Worm (Caenorhabditis elegans) whole organism, L3 larva: ENCODE measurements around the gene amt-1.

Experiments used
- ZK546.5 ChIP-seq: sonication (generic microtip); optimal IDR thresholded peaks from 2 replicates; lab custom pipeline; 2017; ENCODE audit warnings: missing biosample characterization, missing genetic modification characterization
- ama-1 ChIP-seq: fragments of 150-350 bp; optimal IDR thresholded peaks from 2 replicates; lab custom pipeline; 2018
- ceh-28 ChIP-seq: fragments of 150-350 bp; optimal IDR thresholded peaks from 2 replicates; lab custom pipeline; 2014; ENCODE audit warnings: missing biosample characterization, missing genetic modification reagents, missing genetic modification characterization
- ceh-9 ChIP-seq: sonication (generic microtip); optimal IDR thresholded peaks from 2 replicates; lab custom pipeline; 2018; ENCODE audit warnings: missing biosample characterization, missing genetic modification characterization
- egl-27 ChIP-seq: sonication (generic microtip); optimal IDR thresholded peaks from 4 replicates; lab custom pipeline; 2017; ENCODE audit warnings: missing biosample characterization, missing genetic modification reagents, missing genetic modification characterization
- egl-5 ChIP-seq: fragments of 150-350 bp; optimal IDR thresholded peaks from 2 replicates; lab custom pipeline; 2017; ENCODE audit warnings: missing biosample characterization, missing genetic modification reagents, missing genetic modification characterization, inconsistent platforms
- elt-1 ChIP-seq: fragments of 150-350 bp; optimal IDR thresholded peaks from 2 replicates; lab custom pipeline; 2014; ENCODE audit warnings: missing biosample characterization, missing genetic modification characterization
- elt-2 ChIP-seq: sonication (generic microtip); optimal IDR thresholded peaks from 2 replicates; lab custom pipeline; 2016; ENCODE audit warnings: missing genetic modification reagents, mild to moderate bottlenecking, missing genetic modification characterization, missing compliant biosample characterization
- elt-3 ChIP-seq, 3 experiments: fragments of 150-350 bp in 1 of 3; sonication (generic microtip) in 2 of 3; optimal IDR thresholded peaks; 2 replicates in 2 of 3; 4 replicates in 1 of 3; lab custom pipeline; 2014 to 2017; ENCODE audit warnings: missing biosample characterization in 3 of 3, missing genetic modification characterization in 3 of 3
- fkh-10 ChIP-seq: sonication (generic microtip); optimal IDR thresholded peaks from 2 replicates; lab custom pipeline; 2017; ENCODE audit warnings: missing biosample characterization, missing genetic modification reagents, missing genetic modification characterization
- fkh-2 ChIP-seq: fragments of 150-350 bp; optimal IDR thresholded peaks from 2 replicates; lab custom pipeline; 2014; ENCODE audit warnings: missing biosample characterization, missing genetic modification reagents, missing genetic modification characterization
- hmg-11 ChIP-seq: sonication (generic microtip); optimal IDR thresholded peaks from 2 replicates; lab custom pipeline; 2016; ENCODE audit warnings: missing genetic modification characterization, missing compliant biosample characterization
- jun-1 ChIP-seq: fragments of 150-350 bp; optimal IDR thresholded peaks from 2 replicates; lab custom pipeline; 2014; ENCODE audit warnings: missing biosample characterization, missing genetic modification reagents, missing genetic modification characterization
- lin-39 ChIP-seq: fragments of 150-350 bp; optimal IDR thresholded peaks from 2 replicates; lab custom pipeline; 2018; ENCODE audit warnings: missing biosample characterization, missing genetic modification reagents, missing genetic modification characterization
- lsy-12 ChIP-seq: sonication (generic microtip); optimal IDR thresholded peaks from 2 replicates; lab custom pipeline; 2016; ENCODE audit warnings: mild to moderate bottlenecking, missing genetic modification characterization, missing compliant biosample characterization
- mdl-1 ChIP-seq: fragments of 150-350 bp; optimal IDR thresholded peaks from 2 replicates; lab custom pipeline; 2014; ENCODE audit warnings: missing biosample characterization, missing genetic modification characterization
- mml-1 ChIP-seq: fragments of 150-350 bp; sonication (generic microtip); optimal IDR thresholded peaks from 3 replicates; lab custom pipeline; 2014; ENCODE audit warnings: missing biosample characterization, missing genetic modification characterization
- nfya-1 ChIP-seq: sonication (generic microtip); optimal IDR thresholded peaks from 2 replicates; lab custom pipeline; 2017; ENCODE audit warnings: missing genetic modification characterization, mild to moderate bottlenecking, missing compliant biosample characterization, antibody characterized with exemption, moderate library complexity; ENCODE audit not compliant: insufficient read depth
- nhr-11 ChIP-seq: fragments of 150-350 bp; optimal IDR thresholded peaks from 2 replicates; lab custom pipeline; 2014; ENCODE audit warnings: missing biosample characterization, missing genetic modification characterization
- nhr-12 ChIP-seq: fragments of 150-350 bp; optimal IDR thresholded peaks from 2 replicates; lab custom pipeline; 2014; ENCODE audit warnings: missing biosample characterization, missing genetic modification characterization
- nhr-23 ChIP-seq: fragments of 150-350 bp; optimal IDR thresholded peaks from 2 replicates; lab custom pipeline; 2014; ENCODE audit warnings: missing biosample characterization, missing genetic modification reagents, missing genetic modification characterization
- nhr-237 ChIP-seq: fragments of 150-350 bp; optimal IDR thresholded peaks from 2 replicates; lab custom pipeline; 2014; ENCODE audit warnings: missing biosample characterization, missing genetic modification characterization
- nhr-25 ChIP-seq: sonication (generic microtip); optimal IDR thresholded peaks from 2 replicates; lab custom pipeline; 2017; ENCODE audit warnings: missing biosample characterization, missing genetic modification characterization
- nhr-43 ChIP-seq: sonication (generic microtip); optimal IDR thresholded peaks from 2 replicates; lab custom pipeline; 2016; ENCODE audit warnings: mild to moderate bottlenecking, missing genetic modification characterization, missing compliant biosample characterization; ENCODE audit not compliant: poor library complexity, severe bottlenecking
- nhr-67 ChIP-seq: fragments of 150-350 bp; optimal IDR thresholded peaks from 2 replicates; lab custom pipeline; 2014; ENCODE audit warnings: missing biosample characterization, missing genetic modification characterization
- nhr-76 ChIP-seq: fragments of 150-350 bp; sonication (generic microtip); optimal IDR thresholded peaks from 5 replicates; lab custom pipeline; 2014; ENCODE audit warnings: missing biosample characterization, missing genetic modification characterization
- pha-4 ChIP-seq: fragments of 150-350 bp; optimal IDR thresholded peaks from 2 replicates; lab custom pipeline; 2014; ENCODE audit warnings: missing biosample characterization, missing genetic modification reagents, missing genetic modification characterization
- pqm-1 ChIP-seq: fragments of 150-350 bp; optimal IDR thresholded peaks from 2 replicates; lab custom pipeline; 2017; ENCODE audit warnings: missing biosample characterization, missing genetic modification characterization, inconsistent platforms
- skn-1 ChIP-seq: fragments of 150-350 bp; optimal IDR thresholded peaks from 2 replicates; lab custom pipeline; 2014; ENCODE audit warnings: missing biosample characterization, missing genetic modification characterization
- tbx-2 ChIP-seq: sonication (generic microtip); optimal IDR thresholded peaks from 2 replicates; lab custom pipeline; 2016; ENCODE audit warnings: mild to moderate bottlenecking, missing genetic modification characterization, missing compliant biosample characterization
- unc-62 ChIP-seq: fragments of 150-350 bp; sonication (generic microtip); optimal IDR thresholded peaks from 4 replicates; lab custom pipeline; 2014; ENCODE audit warnings: missing biosample characterization, missing genetic modification reagents, missing genetic modification characterization
- ztf-4 ChIP-seq: fragments of 150-350 bp; optimal IDR thresholded peaks from 2 replicates; lab custom pipeline; 2014; ENCODE audit warnings: missing biosample characterization, missing genetic modification characterization

The amt-1 gene

DNA sequence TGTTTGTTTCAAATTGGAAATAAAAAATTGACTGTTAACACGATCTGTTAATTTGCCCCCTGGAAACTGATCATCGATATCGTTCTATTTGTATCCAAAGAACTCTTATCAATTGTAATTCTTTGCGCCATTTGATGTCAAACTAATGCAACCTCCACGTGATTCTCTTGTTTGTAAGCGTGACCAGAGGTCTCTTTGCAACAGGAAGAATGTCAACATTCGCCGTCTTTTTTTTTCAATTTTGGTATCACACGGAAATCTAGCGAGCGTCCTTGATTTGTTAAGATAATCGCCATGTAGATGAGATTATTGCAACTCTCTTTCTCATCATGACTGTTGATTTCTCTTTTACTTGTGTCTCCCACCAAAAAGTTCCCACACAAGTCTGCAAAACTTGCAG lies 42.3 kb upstream of the amt-1 start:
- TF ChIP-seq elt-3 (tag; optimal IDR thresholded peaks at IDR 0.05; lab: Kevin White, UChicago) (peak in 1 of 3 experiments; percentile 39), nfya-1 (tag; lab: Kevin White, UChicago) (peak; percentile 34), nhr-43 (tag; lab: Kevin White, UChicago) (peak; percentile 90), nhr-25 (tag; lab: Kevin White, UChicago) (peak; percentile 61), nhr-12 (tag; lab: Kevin White, UChicago) (no peak), jun-1 (tag; lab: Kevin White, UChicago) (peak; percentile 28), egl-27 (tag; lab: Kevin White, UChicago) (no peak), unc-62 (GFP tag; lab: Kevin White, UChicago) (no peak), pqm-1 (tag; lab: Kevin White, UChicago) (peak; percentile 74), ceh-28 (tag; lab: Kevin White, UChicago) (no peak), elt-1 (tag; lab: Kevin White, UChicago) (peak; percentile 97), pha-4 (peak; percentile 76), elt-2 (tag; lab: Kevin White, UChicago) (peak; percentile 77), mdl-1 (tag; lab: Kevin White, UChicago) (peak; percentile 32), nhr-23 (tag; lab: Kevin White, UChicago) (peak; percentile 81)
- TF ChIP-seq, all 47 proteins: peak for 11

DNA sequence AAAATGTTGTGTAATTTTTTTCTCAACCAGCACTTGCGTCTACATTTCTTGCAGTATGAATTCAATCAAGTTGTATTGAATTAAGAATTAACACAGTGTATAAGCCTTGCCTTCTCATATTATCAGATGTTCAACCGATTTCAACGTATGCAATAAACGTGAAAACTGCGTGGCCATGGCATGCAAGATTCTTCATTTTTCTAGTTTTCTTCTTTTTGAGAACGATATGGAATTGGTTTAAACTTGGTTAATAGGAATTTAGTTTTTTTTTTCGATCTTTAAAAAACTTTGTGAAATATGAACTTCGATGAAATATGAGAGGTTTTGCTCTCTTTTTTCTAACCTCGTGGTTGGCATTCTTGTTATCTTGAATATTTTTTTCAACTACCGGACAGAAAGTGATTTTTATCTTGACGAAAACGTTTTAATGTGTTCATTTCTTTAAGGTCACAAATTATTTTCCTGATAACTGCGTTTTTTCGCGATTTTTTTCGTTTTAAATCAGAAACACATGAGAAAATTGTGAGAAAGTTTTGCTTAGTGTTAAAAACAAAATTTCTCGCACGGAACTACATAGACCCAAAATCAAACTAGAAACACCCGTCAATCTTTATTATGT lies 40.7 kb upstream of the amt-1 start:
- TF ChIP-seq pha-4 (peak; percentile 5), mdl-1 (tag; lab: Kevin White, UChicago) (no peak), jun-1 (tag; lab: Kevin White, UChicago) (peak; percentile 37), nhr-67 (tag; lab: Kevin White, UChicago) (no peak), mml-1 (tag; lab: Kevin White, UChicago) (peak; percentile 95), pqm-1 (tag; lab: Kevin White, UChicago) (peak; percentile 36), nhr-11 (tag; lab: Kevin White, UChicago) (no peak), elt-1 (tag; lab: Kevin White, UChicago) (peak; percentile 54), elt-2 (tag; lab: Kevin White, UChicago) (peak; percentile 80)
- TF ChIP-seq, all 47 proteins: peak for 6

DNA sequence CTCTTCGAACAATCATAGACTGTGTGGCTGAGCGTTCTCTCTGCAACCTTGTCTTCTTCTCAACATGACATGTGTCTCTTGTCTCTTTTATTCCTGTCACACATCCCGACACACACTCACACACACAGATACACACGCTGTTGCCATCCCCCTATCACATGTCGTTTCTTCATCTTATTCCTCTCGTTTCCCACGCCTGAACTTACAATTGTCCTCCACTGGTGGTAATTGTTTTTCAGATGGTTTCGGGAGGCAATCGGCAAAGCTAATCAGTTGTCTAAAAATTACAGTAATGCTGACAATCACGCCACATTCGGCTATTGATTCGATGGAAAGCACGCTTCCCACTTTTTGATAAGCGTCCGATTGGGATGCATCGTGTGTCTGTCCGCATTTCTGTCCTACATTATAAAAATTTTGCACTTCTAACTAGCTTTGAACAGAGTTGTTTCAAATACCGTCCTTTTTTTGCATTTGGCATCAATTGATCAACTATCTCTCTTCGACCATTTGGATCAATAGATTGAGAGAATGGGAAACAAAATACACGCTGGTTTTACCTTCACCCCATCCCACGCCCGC lies 39.0 kb upstream of the amt-1 start, which contains the start of gene nhr-35:
nhr-35 (plus strand) TSS at position 532 of the 582 bp plus-strand sequence.
- TF ChIP-seq nhr-12 (tag; lab: Kevin White, UChicago) (no peak), ama-1 (lab: Kevin White, UChicago) (peak; percentile 26), nhr-43 (tag; lab: Kevin White, UChicago) (peak; percentile 93), lsy-12 (peak; percentile 66), nfya-1 (tag; lab: Kevin White, UChicago) (peak; percentile 39), unc-62 (GFP tag; lab: Kevin White, UChicago) (peak; percentile 77), pha-4 (peak; percentile 44), egl-5 (tag; lab: Kevin White, UChicago) (peak; percentile 41), mdl-1 (tag; lab: Kevin White, UChicago) (peak; percentile 55), mml-1 (tag; lab: Kevin White, UChicago) (peak; percentile 62), nhr-25 (tag; lab: Kevin White, UChicago) (peak; percentile 72), nhr-67 (tag; lab: Kevin White, UChicago) (no peak), elt-2 (tag; lab: Kevin White, UChicago) (peak; percentile 97), tbx-2 (tag; lab: Kevin White, UChicago) (peak; percentile 29), pqm-1 (tag; lab: Kevin White, UChicago) (peak; percentile 97), ceh-28 (tag; lab: Kevin White, UChicago) (peak; percentile 23), ceh-9 (tag; lab: Kevin White, UChicago) (no peak), skn-1 (peak; percentile 52), jun-1 (tag; lab: Kevin White, UChicago) (peak; percentile 72), lin-39 (peak; percentile 11), nhr-23 (tag; lab: Kevin White, UChicago) (peak; percentile 48), ZK546.5 (tag; lab: Kevin White, UChicago) (no peak), fkh-10 (GFP tag; lab: Kevin White, UChicago) (no peak)
- TF ChIP-seq, all 47 proteins: peak for 18

DNA sequence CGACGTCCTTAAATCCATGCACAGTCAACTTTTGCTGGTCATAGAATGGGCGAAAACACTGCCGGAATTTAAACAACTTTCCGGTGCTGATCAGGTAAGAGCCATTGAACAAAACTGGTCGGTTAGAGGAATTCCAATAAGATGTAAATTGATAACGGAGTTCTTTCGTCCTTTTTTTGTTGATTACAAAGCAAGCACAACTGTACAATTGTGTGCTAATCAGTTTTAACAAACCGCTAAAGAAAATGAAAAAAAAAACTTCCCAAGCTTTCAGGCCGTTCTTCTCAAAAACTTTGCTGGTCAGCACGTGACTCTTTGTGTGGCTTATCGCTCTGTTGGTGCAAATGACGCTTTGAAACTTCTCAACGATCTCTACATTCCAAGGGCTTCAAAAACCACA lies 37.1 kb upstream of the amt-1 start:
- TF ChIP-seq lin-39, result no peak
- no peak for TF ChIP-seq jun-1 (tag; lab: Kevin White, UChicago)
- TF ChIP-seq ztf-4 (tag; lab: Kevin White, UChicago), result no peak
- no peak for TF ChIP-seq ZK546.5 (tag; lab: Kevin White, UChicago)
- peak; percentile 73 for TF ChIP-seq pqm-1 (tag; lab: Kevin White, UChicago)
- no peak for TF ChIP-seq nhr-25 (tag; lab: Kevin White, UChicago)
- no peak for TF ChIP-seq nhr-237 (tag; lab: Kevin White, UChicago)
- TF ChIP-seq mml-1 (tag; lab: Kevin White, UChicago), result no peak
- TF ChIP-seq nhr-12 (tag; lab: Kevin White, UChicago), result no peak
- TF ChIP-seq fkh-2, result no peak
- TF ChIP-seq elt-3 (tag; optimal IDR thresholded peaks at IDR 0.05; lab: Kevin White, UChicago), result no peak
- TF ChIP-seq nhr-76 (tag; lab: Kevin White, UChicago), result no peak
- peak; percentile 56 for TF ChIP-seq elt-2 (tag; lab: Kevin White, UChicago)
- TF ChIP-seq hmg-11, result no peak
- TF ChIP-seq mdl-1 (tag; lab: Kevin White, UChicago), result no peak
- TF ChIP-seq elt-1 (tag; lab: Kevin White, UChicago), result no peak
- no peak for TF ChIP-seq nhr-11 (tag; lab: Kevin White, UChicago)
- TF ChIP-seq fkh-10 (GFP tag; lab: Kevin White, UChicago), result no peak
- peak; percentile 10 for TF ChIP-seq pha-4
